Fruit fly (Drosophila melanogaster): ENCODE data around the gene CG32687.
A peak's percentile ranks its signal among the peaks of the same experiment; 100 is the strongest.

Gene CG32687

dm6 chrX:10487964-10488605, 1.1 kb upstream of the CG32687 start (continued):
- peak; percentile 54 for TF ChIP-seq Dip3 (GFP tag; optimal IDR thresholded peaks at IDR 0.05)
- no peak for TF ChIP-seq ham (GFP tag; IDR thresholded peaks at IDR 0.05)
- peak; percentile 54 for TF ChIP-seq CG10209 (GFP tag; optimal IDR thresholded peaks at IDR 0.05)
- TF ChIP-seq CG31365 (tag; optimal IDR thresholded peaks at IDR 0.05) = no peak
- TF ChIP-seq CG9876 (GFP tag; optimal IDR thresholded peaks at IDR 0.05) = peak; percentile 31
- peak; percentile 51 for TF ChIP-seq bcd (GFP tag; optimal IDR thresholded peaks at IDR 0.05)
- peak; percentile 18 for TF ChIP-seq ems (GFP tag; optimal IDR thresholded peaks at IDR 0.05)
- no peak for TF ChIP-seq Hmx (GFP tag; optimal IDR thresholded peaks at IDR 0.05)
- peak; percentile 8 for TF ChIP-seq her (GFP tag; optimal IDR thresholded peaks at IDR 0.05)
- no peak for TF ChIP-seq Abd-B (GFP tag; optimal IDR thresholded peaks at IDR 0.05)
- TF ChIP-seq Hsf (GFP tag; optimal IDR thresholded peaks at IDR 0.05) = peak; percentile 31
- TF ChIP-seq ash1 (GFP tag; optimal IDR thresholded peaks at IDR 0.05) = no peak
- TF ChIP-seq Med (GFP tag) = peak; percentile 82
- peak; percentile 3 for TF ChIP-seq jumu (GFP tag; optimal IDR thresholded peaks at IDR 0.05)
- TF ChIP-seq slbo (GFP tag; IDR thresholded peaks at IDR 0.05) = peak; percentile 49; the same call in 1 of the 2 replicates
- peak; percentile 73 for TF ChIP-seq Meics (GFP tag; optimal IDR thresholded peaks at IDR 0.05)
- peak; percentile 37 for TF ChIP-seq CG12659 (GFP tag; optimal IDR thresholded peaks at IDR 0.05)
- TF ChIP-seq CG30403 (GFP tag; optimal IDR thresholded peaks at IDR 0.05) = peak; percentile 59
- no peak for TF ChIP-seq CG5180 (GFP tag; optimal IDR thresholded peaks at IDR 0.05)
- peak; percentile 34; the same call in 1 of the 2 replicates for TF ChIP-seq al (GFP tag; IDR thresholded peaks at IDR 0.05)
- TF ChIP-seq aop (GFP tag; IDR thresholded peaks at IDR 0.05) = no peak
- TF ChIP-seq CG9817 (tag; optimal IDR thresholded peaks at IDR 0.05) = peak; percentile 22
- peak; percentile 74 for TF ChIP-seq BtbVII (GFP tag; optimal IDR thresholded peaks at IDR 0.05)
- no peak for TF ChIP-seq CG7963 (GFP tag; IDR thresholded peaks at IDR 0.05; ENCODE audit: partially characterized antibody)
- peak; percentile 40 for TF ChIP-seq mirr (GFP tag; optimal IDR thresholded peaks at IDR 0.05)
- peak; percentile 14 for TF ChIP-seq CG1233 (GFP tag; optimal IDR thresholded peaks at IDR 0.05)
- TF ChIP-seq CG13424 (tag; optimal IDR thresholded peaks at IDR 0.05) = peak; percentile 36
- no peak for TF ChIP-seq HLH3B (GFP tag; IDR thresholded peaks at IDR 0.05)
- TF ChIP-seq CG9215 (GFP tag; IDR thresholded peaks at IDR 0.05) = peak; percentile 41; the same call in 1 of the 2 replicates
- peak; percentile 43; the same call in 2 of the 3 replicates for TF ChIP-seq CG17361 (GFP tag; IDR thresholded peaks at IDR 0.05)
- TF ChIP-seq CG4424 (GFP tag; optimal IDR thresholded peaks at IDR 0.05) = peak; percentile 5
- peak; percentile 54 for TF ChIP-seq CG7556 (GFP tag; optimal IDR thresholded peaks at IDR 0.05)
- TF ChIP-seq unpg (GFP tag; optimal IDR thresholded peaks at IDR 0.05) = peak; percentile 38
- TF ChIP-seq Xbp1 (GFP tag; optimal IDR thresholded peaks at IDR 0.05) = peak; percentile 31
- peak; percentile 47 for TF ChIP-seq PHDP (tag; optimal IDR thresholded peaks at IDR 0.05)
- TF ChIP-seq Dbx (GFP tag; IDR thresholded peaks at IDR 0.05) = 0 out of 3 replicates have a peak, but pooled peaks have one; percentile 41
- peak; percentile 34 for TF ChIP-seq dmrt99B (tag; optimal IDR thresholded peaks at IDR 0.05)
- TF ChIP-seq CG11723 (GFP tag; optimal IDR thresholded peaks at IDR 0.05) = no peak
- no peak for TF ChIP-seq CG17186 (GFP tag; optimal IDR thresholded peaks at IDR 0.05)
- peak; percentile 27 for TF ChIP-seq emc (GFP tag; optimal IDR thresholded peaks at IDR 0.05)
- TF ChIP-seq zfh2 (GFP tag; optimal IDR thresholded peaks at IDR 0.05) = peak; percentile 57
- peak; percentile 17 for TF ChIP-seq maf-S (GFP tag; optimal IDR thresholded peaks at IDR 0.05)
- peak; percentile 11 for TF ChIP-seq CG9609 (GFP tag; optimal IDR thresholded peaks at IDR 0.05)
- peak; percentile 55 for TF ChIP-seq Fer3 (tag; optimal IDR thresholded peaks at IDR 0.05)
- TF ChIP-seq CG12236 (GFP tag; optimal IDR thresholded peaks at IDR 0.05) = no peak
- peak; percentile 65 for TF ChIP-seq CoRest (tag; optimal IDR thresholded peaks at IDR 0.05)
- no peak for TF ChIP-seq zen2 (GFP tag; IDR thresholded peaks at IDR 0.05; ENCODE audit: partially characterized antibody)
- TF ChIP-seq CG12769 (tag; optimal IDR thresholded peaks at IDR 0.05) = peak; percentile 52
- peak; percentile 36 for TF ChIP-seq fd3F (GFP tag; optimal IDR thresholded peaks at IDR 0.05)
